Worm (Caenorhabditis elegans) whole organism, late embryonic: ENCODE data around the gene F21F8.5.

Experiments used
- C08G9.2 ChIP-seq: sonication (generic microtip); optimal IDR thresholded peaks from 2 replicates; lab custom pipeline; 2016; ENCODE audit warnings: mild to moderate bottlenecking, missing genetic modification characterization, moderate library complexity, missing compliant biosample characterization
- K09A11.1 ChIP-seq: sonication (generic microtip); optimal IDR thresholded peaks from 2 replicates; lab custom pipeline; 2017; ENCODE audit warnings: antibody characterized with exemption, mild to moderate bottlenecking, missing genetic modification characterization, missing compliant biosample characterization; ENCODE audit not compliant: insufficient read depth
- ceh-19 ChIP-seq: fragments of 200-800 bp; sonication (Bioruptor generic); optimal IDR thresholded peaks from 2 replicates; lab custom pipeline; 2018; ENCODE audit warnings: mild to moderate bottlenecking, missing genetic modification characterization, missing compliant biosample characterization
- ceh-22 ChIP-seq: sonication (generic microtip); optimal IDR thresholded peaks from 2 replicates; lab custom pipeline; 2017; ENCODE audit warnings: missing biosample characterization, missing genetic modification characterization
- ceh-9 ChIP-seq: sonication (generic microtip); optimal IDR thresholded peaks from 2 replicates; lab custom pipeline; 2016; ENCODE audit warnings: mild to moderate bottlenecking, missing genetic modification characterization, inconsistent platforms, missing compliant biosample characterization
- dmd-4 ChIP-seq: sonication (generic microtip); optimal IDR thresholded peaks from 2 replicates; lab custom pipeline; 2016; ENCODE audit warnings: borderline replicate concordance, missing genetic modification characterization, missing compliant biosample characterization
- dve-1 ChIP-seq: sonication (generic microtip); optimal IDR thresholded peaks from 2 replicates; lab custom pipeline; 2017; ENCODE audit warnings: antibody characterized with exemption, mild to moderate bottlenecking, missing genetic modification characterization, missing compliant biosample characterization
- fkh-10 ChIP-seq: fragments of 150-350 bp; optimal IDR thresholded peaks from 2 replicates; lab custom pipeline; 2014; ENCODE audit warnings: missing biosample characterization, missing genetic modification reagents, missing genetic modification characterization
- nfya-1 ChIP-seq: sonication (generic microtip); optimal IDR thresholded peaks from 2 replicates; lab custom pipeline; 2017; ENCODE audit warnings: missing genetic modification characterization, mild to moderate bottlenecking, missing compliant biosample characterization, antibody characterized with exemption, moderate library complexity
- ttx-3 ChIP-seq: sonication (generic microtip); optimal IDR thresholded peaks from 2 replicates; lab custom pipeline; 2016; ENCODE audit warnings: missing genetic modification reagents, missing genetic modification characterization, missing compliant biosample characterization
- unc-55 ChIP-seq: sonication (generic microtip); optimal IDR thresholded peaks from 2 replicates; lab custom pipeline; 2017; ENCODE audit warnings: missing biosample characterization, missing genetic modification reagents, missing genetic modification characterization

ce11 chrV:8288125-8288806, 22.1 kb upstream of the F21F8.5 start:
- TF ChIP-seq K09A11.1 (tag; lab: Kevin White, UChicago) = no peak
- TF ChIP-seq ttx-3 (tag; lab: Kevin White, UChicago) = no peak
- no peak for TF ChIP-seq ceh-9 (tag; lab: Kevin White, UChicago)
- no peak for TF ChIP-seq ceh-22 (tag; lab: Kevin White, UChicago)
- no peak for TF ChIP-seq fkh-10 (GFP tag; lab: Kevin White, UChicago)
- no peak for TF ChIP-seq nfya-1 (tag; lab: Kevin White, UChicago)
- no peak for TF ChIP-seq unc-55 (GFP tag; lab: Kevin White, UChicago)
- TF ChIP-seq C08G9.2 (tag; lab: Kevin White, UChicago) = no peak
- no peak for TF ChIP-seq ceh-19 (GFP tag; lab: Kevin White, UChicago)
- TF ChIP-seq dmd-4 (tag; lab: Kevin White, UChicago) = no peak
- no peak for TF ChIP-seq dve-1
